Fruit fly (Drosophila melanogaster): ENCODE data around the gene mkg-p.

The mkg-p gene

DNA sequence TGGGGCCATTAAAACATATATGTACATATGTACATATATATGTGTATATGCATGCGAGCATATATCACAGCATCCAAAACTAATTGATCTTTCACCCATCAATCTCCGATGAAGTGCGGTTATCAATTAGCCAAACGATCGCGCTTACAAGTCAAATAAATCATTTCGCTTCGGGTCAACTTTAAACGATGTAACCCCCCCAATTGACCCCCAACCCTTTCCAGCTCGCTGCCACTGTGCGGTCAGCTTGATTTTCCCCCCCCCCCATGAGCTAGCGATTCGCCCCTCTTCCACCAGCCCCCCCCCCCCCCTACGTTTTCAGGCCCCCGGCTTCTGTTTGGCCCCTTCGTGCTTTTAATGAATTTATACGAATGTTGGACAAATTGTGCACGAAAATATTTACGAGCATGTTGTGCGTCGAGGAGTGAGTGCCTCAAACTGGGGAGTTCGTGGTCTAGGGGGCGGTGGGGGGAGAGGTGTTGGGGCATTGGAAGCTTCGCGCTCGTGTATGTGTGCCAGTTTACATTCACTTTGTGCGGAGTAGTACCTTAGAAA, 14.6 kb upstream of the mkg-p start (continued):
- TF ChIP-seq Lhr (GFP tag; optimal IDR thresholded peaks at IDR 0.05) (no peak), unc-4 (GFP tag; IDR thresholded peaks at IDR 0.05; ENCODE audit: partially characterized antibody) (no peak), ftz-f1 (GFP tag; optimal IDR thresholded peaks at IDR 0.05) (no peak), Fer1 (GFP tag; optimal IDR thresholded peaks at IDR 0.05) (no peak), CG11093 (GFP tag; IDR thresholded peaks at IDR 0.05) (no peak), ham (GFP tag; IDR thresholded peaks at IDR 0.05) (no peak), Hr51 (GFP tag; optimal IDR thresholded peaks at IDR 0.05) (no peak), sisA (GFP tag; IDR thresholded peaks at IDR 0.05) (no peak), NfI (GFP tag; optimal IDR thresholded peaks at IDR 0.05) (no peak), onecut (GFP tag; IDR thresholded peaks at IDR 0.05) (no peak), CG32772 (GFP tag; IDR thresholded peaks at IDR 0.05) (no peak), CG10543 (GFP tag; optimal IDR thresholded peaks at IDR 0.05) (peak; percentile 16), CTCF (GFP tag; optimal IDR thresholded peaks at IDR 0.05) (no peak), mirr (GFP tag; optimal IDR thresholded peaks at IDR 0.05) (peak; percentile 13), CG2678 (tag; optimal IDR thresholded peaks at IDR 0.05) (no peak), CG15479 (GFP tag; optimal IDR thresholded peaks at IDR 0.05) (no peak), danr (GFP tag; IDR thresholded peaks at IDR 0.05) (no peak), Hr39 (optimal IDR thresholded peaks at IDR 0.05) (no peak), Bteb2 (GFP tag; optimal IDR thresholded peaks at IDR 0.05) (no peak), Sox100B (GFP tag; optimal IDR thresholded peaks at IDR 0.05) (no peak), Bgb (GFP tag; IDR thresholded peaks at IDR 0.05; ENCODE audit: partially characterized antibody) (no peak), lmd (GFP tag; IDR thresholded peaks at IDR 0.05) (no peak), Poxn (GFP tag; IDR thresholded peaks at IDR 0.05) (no peak), Drgx (GFP tag; IDR thresholded peaks at IDR 0.05) (0 out of 2 replicates have a peak, but pooled peaks have one; percentile 7), usp (GFP tag; optimal IDR thresholded peaks at IDR 0.05) (no peak), CG8290 (GFP tag; optimal IDR thresholded peaks at IDR 0.05) (no peak), CG8290 (tag; optimal IDR thresholded peaks at IDR 0.05) (no peak), CG9609 (GFP tag; optimal IDR thresholded peaks at IDR 0.05) (no peak), CG18764 (GFP tag; optimal IDR thresholded peaks at IDR 0.05) (no peak), CG2116 (GFP tag; optimal IDR thresholded peaks at IDR 0.05) (no peak), tgo (GFP tag; IDR thresholded peaks at IDR 0.05) (no peak), CG6689 (GFP tag; IDR thresholded peaks at IDR 0.05) (no peak), chinmo (GFP tag; IDR thresholded peaks at IDR 0.05; ENCODE audit: partially characterized antibody) (0 out of 4 replicates have a peak, but pooled peaks have one; percentile 28), stc (GFP tag; IDR thresholded peaks at IDR 0.05) (no peak)

DNA sequence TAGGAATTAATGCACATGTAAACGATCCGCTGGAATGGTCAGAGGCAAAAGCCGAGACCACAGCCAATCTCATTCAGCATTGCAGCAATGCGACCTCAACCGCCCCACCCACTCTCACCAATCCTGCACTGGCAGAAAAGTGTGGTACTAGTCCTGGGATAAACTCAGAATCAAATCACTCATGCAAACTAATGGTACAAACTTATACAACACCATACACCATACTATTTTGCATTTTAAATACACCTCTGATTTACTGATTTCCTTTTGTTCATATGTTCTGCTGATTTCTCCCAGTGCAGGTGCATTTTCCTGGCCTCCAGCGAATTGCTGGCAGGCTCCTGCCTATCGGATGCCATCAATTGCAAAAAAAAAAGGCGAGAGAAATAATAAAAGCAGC, 13.9 kb upstream of the mkg-p start:
- TF ChIP-seq vfl (GFP tag; optimal IDR thresholded peaks at IDR 0.05) = no peak
- no peak for TF ChIP-seq al (GFP tag; IDR thresholded peaks at IDR 0.05)
- TF ChIP-seq tio (GFP tag; optimal IDR thresholded peaks at IDR 0.05) = no peak
- TF ChIP-seq grau (tag; optimal IDR thresholded peaks at IDR 0.05) = no peak
- TF ChIP-seq sens-2 (GFP tag; IDR thresholded peaks at IDR 0.05) = no peak
- TF ChIP-seq Oli (tag; optimal IDR thresholded peaks at IDR 0.05) = peak; percentile 16
- no peak for TF ChIP-seq Bdp1 (GFP tag; optimal IDR thresholded peaks at IDR 0.05)
- TF ChIP-seq CG13296 (GFP tag; optimal IDR thresholded peaks at IDR 0.05) = no peak
- no peak for TF ChIP-seq peb (GFP tag; IDR thresholded peaks at IDR 0.05)
- no peak for TF ChIP-seq CG3281 (GFP tag; optimal IDR thresholded peaks at IDR 0.05)
- no peak for TF ChIP-seq pan (optimal IDR thresholded peaks at IDR 0.05)
- no peak for TF ChIP-seq pan (GFP tag; optimal IDR thresholded peaks at IDR 0.05 in 1 of 2, IDR thresholded peaks at IDR 0.05 in 1 of 2)
- TF ChIP-seq CG6813 (GFP tag; optimal IDR thresholded peaks at IDR 0.05) = no peak
- no peak for TF ChIP-seq sima (GFP tag; optimal IDR thresholded peaks at IDR 0.05)
- no peak for TF ChIP-seq her (GFP tag; optimal IDR thresholded peaks at IDR 0.05)
- TF ChIP-seq CG18619 (GFP tag; optimal IDR thresholded peaks at IDR 0.05) = no peak
- peak; percentile 1 for TF ChIP-seq Ets65A (GFP tag)
- TF ChIP-seq Nf-YC (tag; optimal IDR thresholded peaks at IDR 0.05) = no peak
- TF ChIP-seq Meics (GFP tag; optimal IDR thresholded peaks at IDR 0.05) = no peak
- TF ChIP-seq Ssrp (tag; optimal IDR thresholded peaks at IDR 0.05) = peak; percentile 29
- TF ChIP-seq CG4820 (GFP tag; optimal IDR thresholded peaks at IDR 0.05) = peak; percentile 12
- no peak for TF ChIP-seq CG14441 (GFP tag; IDR thresholded peaks at IDR 0.05)

Measured in whole organism, embryonic.